Worm (Caenorhabditis elegans): ENCODE measurements around the gene ebp-1.

DNA sequence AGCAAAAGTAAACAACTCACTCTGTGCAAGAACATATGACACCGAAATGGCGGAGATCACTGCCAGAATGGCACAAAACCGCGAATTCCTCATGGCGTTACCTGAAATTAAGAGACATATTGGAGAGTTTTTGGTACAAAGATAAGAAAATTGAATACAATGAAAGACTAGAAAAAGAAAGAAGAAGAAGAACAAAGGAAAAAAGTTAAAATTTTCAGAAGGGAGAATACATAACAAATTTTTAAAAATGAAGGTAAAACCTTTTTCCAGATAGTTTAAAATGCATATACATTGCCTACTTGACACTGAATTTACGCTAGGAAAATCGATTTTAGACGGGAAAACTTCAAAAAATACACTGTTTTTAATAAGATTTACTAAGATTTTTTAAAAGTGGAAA, 42.1 kb upstream of the ebp-1 start, which contains the start of gene lon-8:
- TF ChIP-seq flt-1 (GFP tag; IDR thresholded peaks at IDR 0.05) (no peak), ztf-29 (GFP tag; IDR thresholded peaks at IDR 0.05) (no peak), klf-2 (GFP tag; conservative IDR thresholded peaks at IDR 0.05) (no peak), ztf-23 (GFP tag; IDR thresholded peaks at IDR 0.05) (no peak), tab-1 (GFP tag; IDR thresholded peaks at IDR 0.05) (no peak)

Measured in whole organism, midembryonic.